Fruit fly (Drosophila melanogaster) whole organism, embryonic: ENCODE results near the gene CG43931.

ENCODE experiments used
- Abd-B ChIP-seq: fragments of 200-800 bp; sonication (Bioruptor generic); optimal IDR thresholded peaks from 2 replicates; lab custom pipeline; 2018; ENCODE audit warnings: missing biosample characterization, mild to moderate bottlenecking, missing genetic modification characterization, moderate library complexity
- Aef1 ChIP-seq: fragments of 200-800 bp; sonication (Bioruptor generic); IDR thresholded peaks from 3 replicates; pipeline ENCODE4 v1.3.6; 2022; ENCODE audit warnings: missing biosample characterization, missing genetic modification characterization
- Antp ChIP-seq: fragments of 200-800 bp; sonication (Bioruptor generic); optimal IDR thresholded peaks from 3 replicates; lab custom pipeline; 2016; ENCODE audit warnings: missing biosample characterization, missing genetic modification characterization
- Asciz ChIP-seq: fragments of 200-800 bp; sonication (Bioruptor generic); optimal IDR thresholded peaks from 2 replicates; lab custom pipeline; 2017; ENCODE audit warnings: missing biosample characterization, mild to moderate bottlenecking, missing genetic modification characterization, missing genetic modification reagents
- B-H2 ChIP-seq: fragments of 200-800 bp; sonication (Bioruptor generic); optimal IDR thresholded peaks from 2 replicates; lab custom pipeline; 2018; ENCODE audit warnings: missing biosample characterization, mild to moderate bottlenecking, missing genetic modification characterization
- CG10654 ChIP-seq: fragments of 200-800 bp; sonication (Bioruptor generic); optimal IDR thresholded peaks from 2 replicates; lab custom pipeline; 2016; ENCODE audit warnings: missing biosample characterization, missing genetic modification characterization
- CG10979 ChIP-seq: fragments of 200-800 bp; sonication (Bioruptor generic); optimal IDR thresholded peaks from 2 replicates; lab custom pipeline; 2018; ENCODE audit warnings: missing biosample characterization, mild to moderate bottlenecking, missing genetic modification characterization, moderate library complexity
- CG12299 ChIP-seq: fragments of 200-800 bp; sonication (Bioruptor generic); optimal IDR thresholded peaks from 2 replicates; lab custom pipeline; 2018; ENCODE audit warnings: missing biosample characterization, mild to moderate bottlenecking, missing genetic modification characterization
- CG12942 ChIP-seq: fragments of 200-800 bp; sonication (Bioruptor generic); optimal IDR thresholded peaks from 3 replicates; lab custom pipeline; 2016; ENCODE audit warnings: missing biosample characterization, missing genetic modification characterization
- CG14710 ChIP-seq: fragments of 200-800 bp; sonication (Bioruptor generic); optimal IDR thresholded peaks from 3 replicates; lab custom pipeline; 2019; ENCODE audit warnings: missing biosample characterization, mild to moderate bottlenecking, missing genetic modification characterization, moderate library complexity
- CG15073 ChIP-seq: fragments of 200-800 bp; sonication (Bioruptor generic); optimal IDR thresholded peaks from 2 replicates; lab custom pipeline; 2016; ENCODE audit warnings: missing biosample characterization, missing genetic modification characterization
- CG1603 ChIP-seq: fragments of 200-800 bp; sonication (Bioruptor generic); optimal IDR thresholded peaks from 2 replicates; lab custom pipeline; 2019; ENCODE audit warnings: missing biosample characterization, mild to moderate bottlenecking, missing genetic modification characterization, moderate library complexity
- CG16779 ChIP-seq: fragments of 200-800 bp; sonication (Bioruptor generic); IDR thresholded peaks from 2 replicates; pipeline ENCODE4 v1.3.6; 2022; ENCODE audit warnings: missing biosample characterization, missing genetic modification characterization
- CG18599 ChIP-seq: fragments of 200-800 bp; sonication (Bioruptor generic); optimal IDR thresholded peaks from 3 replicates; lab custom pipeline; 2017; ENCODE audit warnings: missing biosample characterization, missing genetic modification characterization, mild to moderate bottlenecking, moderate library complexity, missing genetic modification reagents
- CG2202 ChIP-seq: fragments of 200-800 bp; sonication (Bioruptor generic); optimal IDR thresholded peaks from 2 replicates; lab custom pipeline; 2018; ENCODE audit warnings: missing biosample characterization, mild to moderate bottlenecking, missing genetic modification characterization
- CG31388 ChIP-seq: fragments of 200-800 bp; sonication (Bioruptor generic); optimal IDR thresholded peaks from 2 replicates; lab custom pipeline; 2016; ENCODE audit warnings: missing biosample characterization, missing genetic modification characterization
- CG3838 ChIP-seq: fragments of 200-800 bp; sonication (Bioruptor generic); optimal IDR thresholded peaks from 3 replicates; lab custom pipeline; 2016; ENCODE audit warnings: missing biosample characterization, missing genetic modification characterization
- CG3847 ChIP-seq: fragments of 200-800 bp; sonication (Bioruptor generic); IDR thresholded peaks from 2 replicates; pipeline ENCODE4 v1.3.6; 2022; ENCODE audit warnings: missing biosample characterization, missing genetic modification characterization
- CG4282 ChIP-seq: fragments of 200-800 bp; sonication (Bioruptor generic); optimal IDR thresholded peaks from 2 replicates; lab custom pipeline; 2016; ENCODE audit warnings: missing biosample characterization, missing genetic modification characterization
- CG6254 ChIP-seq: fragments of 200-800 bp; sonication (Bioruptor generic); optimal IDR thresholded peaks from 3 replicates; lab custom pipeline; 2017; ENCODE audit warnings: mild to moderate bottlenecking, missing biosample characterization, missing genetic modification reagents, missing genetic modification characterization
- CG6689 ChIP-seq: fragments of 200-800 bp; sonication (Bioruptor generic); IDR thresholded peaks from 2 replicates; pipeline ENCODE4 v1.3.6; 2022; ENCODE audit warnings: missing biosample characterization, missing genetic modification characterization
- CG8359 ChIP-seq: fragments of 200-800 bp; sonication (Bioruptor generic); optimal IDR thresholded peaks from 2 replicates; lab custom pipeline; 2017; ENCODE audit warnings: missing biosample characterization, mild to moderate bottlenecking, missing genetic modification characterization, borderline replicate concordance
- CoRest ChIP-seq: fragments of 200-800 bp; sonication (Bioruptor generic); optimal IDR thresholded peaks from 3 replicates; lab custom pipeline; 2018; ENCODE audit warnings: missing biosample characterization, mild to moderate bottlenecking, missing genetic modification characterization, moderate library complexity
- CrebB ChIP-seq: fragments of 200-800 bp; sonication (Bioruptor generic); optimal IDR thresholded peaks from 3 replicates; lab custom pipeline; 2018; ENCODE audit warnings: missing biosample characterization, mild to moderate bottlenecking, missing genetic modification characterization
- D19A ChIP-seq: fragments of 200-800 bp; optimal IDR thresholded peaks from 3 replicates; lab custom pipeline; 2019; ENCODE audit warnings: missing biosample characterization, mild to moderate bottlenecking, missing genetic modification characterization, moderate library complexity
- Dip2 ChIP-seq: fragments of 200-800 bp; sonication (Bioruptor generic); IDR thresholded peaks from 2 replicates; pipeline ENCODE4 v1.3.6; 2022; ENCODE audit warnings: missing biosample characterization, missing genetic modification characterization
- Dref ChIP-seq: fragments of 200-800 bp; sonication (Bioruptor generic); IDR thresholded peaks from 2 replicates; pipeline ENCODE4 v1.3.6; 2022; ENCODE audit warnings: missing biosample characterization, missing genetic modification characterization
- Ets65A ChIP-seq: fragments of 200-800 bp; sonication (Bioruptor generic); peaks from one replicate; lab custom pipeline; 2016; ENCODE audit warnings: missing biosample characterization, missing genetic modification characterization
- Gsc ChIP-seq: fragments of 200-800 bp; sonication (Bioruptor generic); IDR thresholded peaks from 2 replicates; pipeline ENCODE4 v1.3.6; 2022; ENCODE audit warnings: missing biosample characterization, missing genetic modification characterization
- HLH3B ChIP-seq: fragments of 200-800 bp; sonication (Bioruptor generic); IDR thresholded peaks from 2 replicates; pipeline ENCODE4 v1.3.6; 2022; ENCODE audit warnings: missing biosample characterization, missing genetic modification characterization
- Mad ChIP-seq: fragments of 200-800 bp; sonication (Bioruptor generic); optimal IDR thresholded peaks from 2 replicates; lab custom pipeline; 2016; ENCODE audit warnings: missing biosample characterization, missing genetic modification characterization
- Meics ChIP-seq: fragments of 200-800 bp; sonication (Bioruptor generic); optimal IDR thresholded peaks from 2 replicates; lab custom pipeline; 2017; ENCODE audit warnings: missing biosample characterization, mild to moderate bottlenecking, missing genetic modification characterization
- NK7.1 ChIP-seq: fragments of 200-800 bp; sonication (Bioruptor generic); optimal IDR thresholded peaks from 3 replicates; lab custom pipeline; 2016; ENCODE audit warnings: missing biosample characterization, missing genetic modification characterization
- Nf-YB ChIP-seq: fragments of 200-800 bp; sonication (Bioruptor generic); optimal IDR thresholded peaks from 3 replicates; lab custom pipeline; 2019; ENCODE audit warnings: missing biosample characterization, mild to moderate bottlenecking, missing genetic modification characterization, moderate library complexity
- Pdp1 ChIP-seq, 2 experiments: fragments of 200-800 bp; sonication (Bioruptor generic); optimal IDR thresholded peaks; 3 replicates each; lab custom pipeline; 2016; ENCODE audit warnings: missing biosample characterization in 2 of 2, missing genetic modification characterization in 2 of 2, mild to moderate bottlenecking in 1 of 2, moderate library complexity in 1 of 2
- bab2 ChIP-seq: fragments of 200-800 bp; sonication (Bioruptor generic); optimal IDR thresholded peaks from 2 replicates; lab custom pipeline; 2016; ENCODE audit warnings: missing biosample characterization, missing genetic modification characterization
- br ChIP-seq: fragments of >200 bp; optimal IDR thresholded peaks from 2 replicates; lab custom pipeline; 2017
- bsh ChIP-seq, 2 experiments: fragments of 200-800 bp; sonication (Bioruptor generic); optimal IDR thresholded peaks; 2 replicates each; lab custom pipeline; 2017 to 2018; ENCODE audit warnings: mild to moderate bottlenecking in 2 of 2, missing biosample characterization in 2 of 2, missing genetic modification characterization in 2 of 2, moderate library complexity in 1 of 2
- dmrt11E ChIP-seq: fragments of 200-800 bp; sonication (Bioruptor generic); optimal IDR thresholded peaks from 3 replicates; lab custom pipeline; 2018; ENCODE audit warnings: missing biosample characterization, mild to moderate bottlenecking, missing genetic modification characterization, moderate library complexity
- dysf ChIP-seq: fragments of 200-800 bp; sonication (Bioruptor generic); IDR thresholded peaks from 3 replicates; pipeline ENCODE4 v1.3.6; 2022; ENCODE audit warnings: missing biosample characterization, missing genetic modification characterization
- ewg ChIP-seq: fragments of 200-800 bp; sonication (Bioruptor generic); optimal IDR thresholded peaks from 3 replicates; lab custom pipeline; 2017; ENCODE audit warnings: mild to moderate bottlenecking, missing biosample characterization, missing genetic modification reagents, missing genetic modification characterization
- gem ChIP-seq: fragments of 200-800 bp; sonication (Bioruptor generic); optimal IDR thresholded peaks from 2 replicates; lab custom pipeline; 2019; ENCODE audit warnings: missing biosample characterization, mild to moderate bottlenecking, missing genetic modification characterization, moderate library complexity
- lbe ChIP-seq: fragments of 200-800 bp; sonication (Bioruptor generic); optimal IDR thresholded peaks from 2 replicates; lab custom pipeline; 2016; ENCODE audit warnings: missing biosample characterization, mild to moderate bottlenecking, missing genetic modification characterization
- pfk ChIP-seq: fragments of 200-800 bp; sonication (Bioruptor generic); optimal IDR thresholded peaks from 2 replicates; lab custom pipeline; 2018; ENCODE audit warnings: missing biosample characterization, mild to moderate bottlenecking, missing genetic modification characterization, moderate library complexity
- sc ChIP-seq, 3 experiments: fragments of >200 bp in 2 of 3; fragments of 200-800 bp in 1 of 3; sonication (Bioruptor generic) in 1 of 3; optimal IDR thresholded peaks; 2 replicates in 2 of 3; 3 replicates in 1 of 3; lab custom pipeline; 2017; ENCODE audit warnings: mild to moderate bottlenecking in 1 of 3, missing biosample characterization in 1 of 3, missing genetic modification characterization in 1 of 3, missing genetic modification reagents in 1 of 3
- sens ChIP-seq: fragments of 200-800 bp; sonication (Bioruptor generic); peaks from one replicate; lab custom pipeline; 2016; ENCODE audit warnings: missing biosample characterization, missing genetic modification characterization

The CG43931 gene

DNA sequence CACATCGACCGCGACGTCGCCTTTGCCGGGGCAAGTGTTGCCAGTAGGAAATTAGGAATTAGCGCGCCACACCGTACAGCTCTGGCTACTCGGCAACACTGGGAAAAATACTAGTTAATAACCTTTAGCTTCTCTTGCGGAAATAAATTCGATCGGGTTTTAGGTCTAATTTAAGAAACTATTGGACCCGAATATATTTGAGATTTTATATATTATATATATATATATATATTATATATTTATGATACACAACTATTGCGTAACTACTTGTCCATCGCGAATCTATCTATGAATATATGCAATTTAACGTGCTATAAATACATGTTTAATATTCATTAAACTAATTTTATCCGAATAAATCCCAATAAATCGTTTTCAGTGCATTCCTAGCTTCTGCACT is 17.0 kb downstream of the CG43931 start (continued):
- TF ChIP-seq Meics (GFP tag; lab: Kevin White, UChicago), result no peak
- no peak for TF ChIP-seq CG3838 (GFP tag; lab: Kevin White, UChicago)

DNA sequence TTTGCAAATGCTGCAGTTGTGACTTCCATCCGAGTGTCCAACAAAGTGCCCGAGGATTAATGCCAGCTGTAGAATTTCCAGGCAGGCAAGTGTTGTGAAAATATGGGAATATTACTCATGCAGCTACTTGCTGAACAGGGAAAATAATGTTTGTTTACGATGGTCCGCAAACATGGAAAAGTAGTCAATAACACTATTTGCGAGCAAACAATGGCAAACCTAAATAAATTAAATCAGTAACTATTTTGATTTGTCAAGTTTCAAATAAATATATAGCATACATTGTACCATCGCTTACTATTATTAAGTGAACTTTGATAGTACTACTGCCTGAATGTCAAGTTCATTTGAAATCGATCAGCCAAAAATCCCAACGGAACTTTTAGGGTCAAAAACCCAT is 17.8 kb downstream of the CG43931 start:
- no peak for TF ChIP-seq Nf-YB (GFP tag; lab: Kevin White, UChicago)
- no peak for TF ChIP-seq HLH3B
- peak; percentile 48 for TF ChIP-seq Asciz (GFP tag; lab: Kevin White, UChicago)
- peak; percentile 55 for TF ChIP-seq dmrt11E (tag; lab: Kevin White, UChicago)
- no peak for TF ChIP-seq Gsc (GFP tag; lab: Robert Waterston, UW)
- no peak for TF ChIP-seq Antp (GFP tag; lab: Kevin White, UChicago)
- TF ChIP-seq CG12299, result no peak
- no peak for TF ChIP-seq sc (optimal IDR thresholded peaks at IDR 0.05; lab: Kevin White, UChicago)
- peak; percentile 35 for TF ChIP-seq sc (GFP tag; optimal IDR thresholded peaks at IDR 0.05; lab: Kevin White, UChicago)
- peak; percentile 34 for TF ChIP-seq CG2202 (tag; lab: Kevin White, UChicago)
- no peak for TF ChIP-seq NK7.1 (GFP tag; lab: Kevin White, UChicago)
- TF ChIP-seq CG15073 (GFP tag; lab: Kevin White, UChicago), result no peak
- peak in 1 of 2 experiments; percentile 72 for TF ChIP-seq bsh (GFP tag; optimal IDR thresholded peaks at IDR 0.05; lab: Kevin White, UChicago)
- TF ChIP-seq CG14710 (tag; lab: Kevin White, UChicago), result peak; percentile 18
- TF ChIP-seq Dref (GFP tag; lab: Robert Waterston, UW), result no peak
- TF ChIP-seq CG12942, result no peak
- no peak for TF ChIP-seq Pdp1 (GFP tag; optimal IDR thresholded peaks at IDR 0.05; lab: Kevin White, UChicago)
- peak; percentile 13 for TF ChIP-seq gem
- TF ChIP-seq CG1603 (tag; lab: Kevin White, UChicago), result peak; percentile 31
- no peak for TF ChIP-seq dysf (GFP tag; lab: Robert Waterston, UW)
- no peak for TF ChIP-seq CG6689 (GFP tag; lab: Robert Waterston, UW)
- TF ChIP-seq sens (GFP tag; lab: Kevin White, UChicago), result peak; percentile 65
- TF ChIP-seq br, result no peak
- no peak for TF ChIP-seq B-H2 (GFP tag; lab: Kevin White, UChicago)
- no peak for TF ChIP-seq lbe (GFP tag; lab: Kevin White, UChicago)

DNA sequence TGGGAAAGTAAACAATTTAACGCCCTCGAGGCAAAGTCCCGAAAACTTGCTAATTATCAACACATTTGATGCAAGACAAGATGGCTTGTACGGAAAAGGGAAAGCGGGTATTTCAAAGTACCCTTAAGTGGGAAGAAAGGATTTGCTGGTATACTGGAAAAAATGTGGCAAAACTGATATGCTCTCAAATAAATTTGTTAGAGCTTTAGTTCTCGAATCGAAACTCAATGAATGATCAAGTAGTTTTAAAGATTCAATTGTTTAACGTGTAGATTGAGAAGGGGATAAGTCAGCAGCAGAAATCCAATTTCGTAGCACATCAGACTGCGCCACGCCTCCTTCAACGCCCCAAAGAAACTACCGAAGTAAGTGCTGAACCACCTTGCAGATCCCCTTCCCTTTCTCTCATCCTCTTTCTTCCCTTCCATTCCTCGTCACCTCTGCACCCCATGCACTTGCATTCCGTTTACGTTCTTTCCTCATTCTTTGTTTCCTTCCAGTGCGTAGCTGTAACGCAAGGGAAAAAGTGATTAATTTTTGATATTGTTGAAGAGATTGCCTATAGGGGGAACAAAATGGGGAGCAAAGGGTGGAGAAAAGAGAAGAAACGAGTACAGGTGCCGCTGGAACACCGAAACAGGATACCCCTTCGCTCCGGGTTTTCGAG is 19.8 kb downstream of the CG43931 start:
- TF ChIP-seq Abd-B (no peak), Ets65A (GFP tag; lab: Kevin White, UChicago) (peak; percentile 38)

DNA sequence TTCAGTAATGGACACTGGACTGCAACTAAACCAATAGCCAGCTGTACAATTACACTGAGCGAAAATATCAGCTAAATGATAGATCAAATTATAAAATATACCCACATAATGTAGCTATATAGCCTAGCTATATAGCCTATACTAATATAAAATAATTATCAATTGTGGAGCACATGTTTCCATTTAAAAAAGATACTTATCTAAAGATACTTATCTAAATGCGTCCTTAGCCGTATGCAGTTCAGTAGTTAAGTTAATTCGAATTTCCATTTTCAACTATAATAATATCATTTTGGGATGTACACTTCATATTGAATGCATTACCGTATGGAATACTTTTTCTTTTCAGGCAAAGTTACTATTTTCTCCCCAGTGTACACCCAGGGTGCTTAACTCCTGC is 21.6 kb downstream of the CG43931 start:
- TF ChIP-seq CG8359 (GFP tag; lab: Kevin White, UChicago), result no peak
- peak; percentile 29 for TF ChIP-seq CoRest
- no peak for TF ChIP-seq CG3847 (GFP tag; lab: Robert Waterston, UW)
- TF ChIP-seq Dip2, result no peak
- peak; percentile 16 for TF ChIP-seq bab2 (GFP tag; lab: Kevin White, UChicago)
- TF ChIP-seq ewg, result no peak
- TF ChIP-seq D19A, result peak; percentile 36
- TF ChIP-seq CG16779, result no peak
- TF ChIP-seq CG10979 (tag; lab: Kevin White, UChicago), result peak; percentile 57
- TF ChIP-seq CG6254, result peak; percentile 9
- TF ChIP-seq CG10654, result no peak
- TF ChIP-seq CrebB, result no peak
- TF ChIP-seq CG31388, result no peak
- peak; percentile 22 for TF ChIP-seq CG18599
- no peak for TF ChIP-seq Mad (GFP tag; lab: Kevin White, UChicago)
- TF ChIP-seq CG4282 (GFP tag; lab: Kevin White, UChicago), result no peak
- no peak for TF ChIP-seq pfk (GFP tag; lab: Kevin White, UChicago)
- TF ChIP-seq Nf-YB (GFP tag; lab: Kevin White, UChicago), result no peak
- TF ChIP-seq Aef1 (GFP tag; lab: Robert Waterston, UW), result no peak
